Fruit fly (Drosophila melanogaster) whole organism, wandering third instar larva: ENCODE measurements around the gene Prat.

Source experiments
- CG9705 ChIP-seq: fragments of 200-800 bp; sonication (Bioruptor generic); optimal IDR thresholded peaks from 2 replicates; lab custom pipeline; 2018; ENCODE audit warnings: missing biosample characterization, mild to moderate bottlenecking, missing genetic modification characterization
- Rel ChIP-seq, 2 experiments: fragments of 200-800 bp; sonication (Bioruptor generic) in 1 of 2; optimal IDR thresholded peaks; 2 replicates in 1 of 2; 3 replicates in 1 of 2; lab custom pipeline; 2016 to 2019; ENCODE audit warnings: mild to moderate bottlenecking in 2 of 2, missing biosample characterization in 2 of 2, missing genetic modification characterization in 2 of 2, moderate library complexity in 1 of 2
- fru ChIP-seq: fragments of 200-800 bp; sonication (Bioruptor generic); optimal IDR thresholded peaks from 3 replicates; lab custom pipeline; 2016; ENCODE audit warnings: missing biosample characterization, mild to moderate bottlenecking, missing genetic modification characterization
- lola ChIP-seq: fragments of >200 bp; optimal IDR thresholded peaks from 2 replicates; lab custom pipeline; 2017; ENCODE audit warnings: missing biosample characterization, missing genetic modification characterization
- pan ChIP-seq: fragments of >200 bp; optimal IDR thresholded peaks from 2 replicates; lab custom pipeline; 2017
- usp ChIP-seq: fragments of >200 bp; optimal IDR thresholded peaks from 2 replicates; lab custom pipeline; 2017; ENCODE audit warnings: missing biosample characterization, missing genetic modification characterization

DNA sequence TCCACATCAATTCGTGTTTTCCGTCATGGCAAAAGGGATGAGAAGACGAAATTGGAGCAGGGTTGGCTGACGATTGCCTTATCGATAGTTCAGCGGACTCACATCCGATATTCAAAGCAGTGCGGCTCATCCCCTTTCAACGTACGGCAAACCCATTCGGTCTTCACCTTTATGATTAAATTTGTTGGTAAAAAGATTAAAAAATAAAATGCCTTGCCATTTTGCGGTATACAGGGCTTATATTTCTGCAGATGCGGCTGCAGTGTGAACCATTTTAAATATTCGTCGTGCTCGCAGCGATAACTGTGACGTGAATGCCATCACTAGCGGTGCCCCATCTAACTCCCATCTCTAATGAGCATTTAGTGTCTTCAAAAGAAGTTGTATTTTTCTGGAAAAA is 4.3 kb downstream of the Prat start, which contains the start of the genes Taf7 and EMC1:
- TF ChIP-seq pan: no peak
- no peak for TF ChIP-seq lola (GFP tag; lab: Kevin White, UChicago)
- TF ChIP-seq usp: no peak
- TF ChIP-seq CG9705 (GFP tag; lab: Kevin White, UChicago): peak; percentile 25
- no peak for TF ChIP-seq Rel (GFP tag; optimal IDR thresholded peaks at IDR 0.05; lab: Kevin White, UChicago)
- no peak for TF ChIP-seq Rel (tag; optimal IDR thresholded peaks at IDR 0.05; lab: Kevin White, UChicago)
- TF ChIP-seq fru (GFP tag; lab: Kevin White, UChicago): no peak
